Worm (Caenorhabditis elegans): ENCODE measurements around the gene tsp-4.
"Not testable (repeated sequence)": the region's sequence is repeated elsewhere in the genome, so short reads cannot be mapped to it uniquely, and the experiment has no call there.

Gene tsp-4

DNA sequence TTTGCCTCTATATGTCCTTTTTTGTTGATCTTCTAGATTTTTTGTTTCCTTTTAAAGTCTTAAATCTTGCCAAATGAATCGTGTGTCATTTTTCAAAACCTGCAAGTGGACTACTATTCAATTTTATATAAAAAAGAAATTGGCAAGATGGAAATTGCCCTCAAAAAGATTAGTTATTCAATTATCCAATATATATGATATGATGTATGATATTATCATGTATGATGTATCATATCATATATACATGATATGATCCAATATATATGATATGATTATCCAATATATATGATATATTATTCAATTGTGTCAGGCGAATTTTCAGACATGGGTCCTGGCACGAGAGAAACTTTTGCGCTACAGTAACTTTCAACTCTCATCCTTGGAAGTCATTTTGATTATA is 24.9 kb downstream of the tsp-4 start, which contains the start of gene sru-20:
TSS of gene sru-20 (plus strand) at position 301 of the 400 bp plus-strand sequence.
- TF ChIP-seq ztf-16 (tag; optimal IDR thresholded peaks at IDR 0.05) = no peak

DNA sequence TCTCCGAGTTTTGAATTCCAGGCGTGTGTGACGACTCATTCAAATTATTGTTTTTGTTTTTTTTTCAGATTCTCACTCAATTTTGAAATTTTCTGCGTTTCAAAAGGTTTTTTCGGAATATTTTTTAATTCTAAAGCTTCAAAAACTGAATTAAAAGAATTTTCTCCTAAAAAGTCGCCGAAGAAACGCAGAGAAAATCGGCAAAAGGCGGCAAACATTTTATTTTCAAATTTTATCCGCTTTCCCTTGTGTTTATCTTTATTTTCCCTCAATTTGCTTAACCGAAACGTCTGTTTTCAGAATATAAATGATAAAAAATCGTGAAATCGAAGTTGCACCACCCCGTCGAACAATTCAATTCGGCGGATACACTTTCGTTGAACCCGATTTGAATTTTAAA is 29.6 kb downstream of the tsp-4 start, which contains the start of gene him-6:
TSS of gene him-6 (plus strand) at position 301 of the 400 bp plus-strand sequence.
- no peak for TF ChIP-seq fkh-10 (GFP tag; optimal IDR thresholded peaks at IDR 0.05)
- no peak for TF ChIP-seq Y22D7AL.16 (tag; optimal IDR thresholded peaks at IDR 0.05)
- no peak for TF ChIP-seq pax-1 (tag; optimal IDR thresholded peaks at IDR 0.05)
- no peak for TF ChIP-seq eyg-1 (tag; optimal IDR thresholded peaks at IDR 0.05)
- no peak for TF ChIP-seq nhr-11 (tag; optimal IDR thresholded peaks at IDR 0.05)
- no peak for TF ChIP-seq pha-4 (tag; optimal IDR thresholded peaks at IDR 0.05)
- TF ChIP-seq ets-4 (tag; optimal IDR thresholded peaks at IDR 0.05) = no peak
- no peak for TF ChIP-seq odd-2 (tag; optimal IDR thresholded peaks at IDR 0.05)
- TF ChIP-seq ceh-6 (GFP tag; optimal IDR thresholded peaks at IDR 0.05) = no peak
- TF ChIP-seq K09A11.1 (tag; optimal IDR thresholded peaks at IDR 0.05; ENCODE audit: insufficient read depth) = no peak
- TF ChIP-seq ceh-31 (tag; optimal IDR thresholded peaks at IDR 0.05) = no peak
- TF ChIP-seq sdc-2 (tag; optimal IDR thresholded peaks at IDR 0.05) = no peak
- no peak for TF ChIP-seq sox-2 (GFP tag; IDR thresholded peaks at IDR 0.05)
- TF ChIP-seq C08G9.2 (tag; optimal IDR thresholded peaks at IDR 0.05) = no peak
- no peak for TF ChIP-seq elt-2 (tag; optimal IDR thresholded peaks at IDR 0.05)
- no peak for TF ChIP-seq rnt-1 (tag; optimal IDR thresholded peaks at IDR 0.05)
- TF ChIP-seq unc-3 (GFP tag; conservative IDR thresholded peaks at IDR 0.05) = no peak
- no peak for TF ChIP-seq unc-3 (tag; optimal IDR thresholded peaks at IDR 0.05)
- no peak for TF ChIP-seq hlh-30 (tag; optimal IDR thresholded peaks at IDR 0.05; ENCODE audit: insufficient read depth)

DNA sequence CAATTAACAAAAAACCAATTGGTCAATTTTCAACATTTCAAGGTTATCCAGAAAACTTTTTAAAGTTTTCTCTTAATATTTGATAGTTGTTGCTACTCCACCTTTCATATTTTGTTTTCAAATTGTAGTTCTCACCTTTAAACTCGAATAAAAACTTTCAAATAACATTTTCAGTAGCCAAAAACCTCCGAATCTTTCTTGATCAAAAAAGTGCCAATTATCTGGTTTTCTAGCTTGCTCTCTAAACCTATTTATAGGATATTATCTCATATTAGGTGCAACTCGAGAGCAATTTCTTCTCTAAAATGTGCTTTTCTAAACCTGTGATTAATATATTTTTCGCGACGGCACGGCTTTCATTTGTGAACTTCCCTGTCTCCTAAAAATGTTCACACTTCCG is 32.9 kb downstream of the tsp-4 start, which contains the start of gene sru-26:
TSS of gene sru-26 (plus strand) at position 301 of the 400 bp plus-strand sequence.
- TF ChIP-seq hlh-6 (tag; optimal IDR thresholded peaks at IDR 0.05) = no peak
- no peak for TF ChIP-seq ceh-48 (tag; optimal IDR thresholded peaks at IDR 0.05)
- TF ChIP-seq ceh-18 (tag; optimal IDR thresholded peaks at IDR 0.05) = no peak
- TF ChIP-seq hlh-30 (tag; optimal IDR thresholded peaks at IDR 0.05; ENCODE audit: insufficient read depth) = no peak
- no peak for TF ChIP-seq fax-1 (tag; optimal IDR thresholded peaks at IDR 0.05)
- TF ChIP-seq F13H6.1 (tag; optimal IDR thresholded peaks at IDR 0.05) = no peak
- TF ChIP-seq fkh-10 (GFP tag; optimal IDR thresholded peaks at IDR 0.05) = no peak
- no peak for TF ChIP-seq ceh-22 (tag; optimal IDR thresholded peaks at IDR 0.05)
- TF ChIP-seq hlh-15 (tag; optimal IDR thresholded peaks at IDR 0.05) = no peak
- TF ChIP-seq ama-1 (optimal IDR thresholded peaks at IDR 0.05) = no peak
- no peak for TF ChIP-seq unc-3 (GFP tag; conservative IDR thresholded peaks at IDR 0.05)
- TF ChIP-seq unc-3 (tag; optimal IDR thresholded peaks at IDR 0.05) = no peak
- TF ChIP-seq odd-2 (tag; optimal IDR thresholded peaks at IDR 0.05) = no peak
- no peak for TF ChIP-seq ceh-45 (GFP tag; IDR thresholded peaks at IDR 0.05)
- TF ChIP-seq sox-2 (GFP tag; IDR thresholded peaks at IDR 0.05) = no peak
- no peak for TF ChIP-seq pqm-1 (tag; optimal IDR thresholded peaks at IDR 0.05)
- no peak for TF ChIP-seq unc-42 (tag; optimal IDR thresholded peaks at IDR 0.05)

DNA sequence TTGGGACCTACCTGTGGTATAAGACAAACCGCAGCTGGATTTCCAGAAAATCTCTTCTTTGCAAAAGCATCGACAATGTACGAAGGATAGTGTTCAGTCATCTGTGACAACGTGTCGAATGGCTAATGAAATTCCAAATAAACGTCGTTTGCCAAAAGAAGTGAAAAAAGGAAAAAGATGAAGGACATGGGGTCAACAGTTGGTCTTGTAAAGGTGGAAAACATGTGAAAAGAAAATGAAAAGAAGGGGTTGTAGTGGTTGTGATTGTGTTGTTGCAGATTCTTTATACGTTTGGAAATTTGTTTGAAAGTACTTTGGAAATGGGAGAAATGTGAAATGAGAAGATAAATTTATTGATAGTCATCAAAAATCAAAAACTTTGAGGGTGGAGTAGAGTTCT is 35.6 kb downstream of the tsp-4 start, which contains the start of gene T04A11.4:
TSS of gene T04A11.4 (minus strand) at position 101 of the 400 bp plus-strand sequence.
- not testable (repeated sequence) for TF ChIP-seq tbx-2 (tag; optimal IDR thresholded peaks at IDR 0.05); unc-55 (GFP tag; optimal IDR thresholded peaks at IDR 0.05); eyg-1 (tag; optimal IDR thresholded peaks at IDR 0.05)

DNA sequence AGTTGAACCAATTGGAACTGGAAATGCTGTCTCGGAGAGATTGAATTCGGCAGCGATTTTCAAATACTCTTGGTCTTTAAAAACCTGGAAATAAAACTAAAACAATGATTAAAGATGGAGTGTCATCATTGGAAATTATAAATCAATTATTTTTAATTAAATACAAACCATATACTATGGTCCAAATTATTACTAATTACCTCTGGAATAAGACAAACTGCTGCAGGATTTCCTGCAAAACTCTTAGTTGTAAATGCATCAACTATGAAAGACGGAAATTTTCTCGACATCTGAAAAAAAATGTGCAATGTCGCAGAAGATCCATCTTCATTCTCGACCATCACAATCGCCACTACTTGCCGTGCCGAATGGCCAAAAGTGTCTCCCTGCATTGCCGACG is 41.3 kb downstream of the tsp-4 start, which contains the start of gene igdb-1:
TSS of gene igdb-1 (plus strand) at position 301 of the 400 bp plus-strand sequence.
- TF ChIP-seq ceh-6 (GFP tag; optimal IDR thresholded peaks at IDR 0.05); lim-6 (tag; optimal IDR thresholded peaks at IDR 0.05); K09A11.1 (tag; optimal IDR thresholded peaks at IDR 0.05; ENCODE audit: insufficient read depth): not testable (repeated sequence)
